Worm (Caenorhabditis elegans) whole organism, midembryonic: ENCODE measurements around the gene aly-1.

Experiments used
- T22C8.4 ChIP-seq: fragments of 200-800 bp; sonication (Bioruptor generic); IDR thresholded peaks from 2 replicates; pipeline ENCODE4 v1.3.6; 2022; ENCODE audit warnings: missing genetic modification characterization, missing compliant biosample characterization
- cog-1 ChIP-seq: sonication (generic microtip); optimal IDR thresholded peaks from 2 replicates; lab custom pipeline; 2016; ENCODE audit warnings: missing genetic modification characterization, missing compliant biosample characterization
- flt-1 ChIP-seq: fragments of 200-800 bp; sonication (Bioruptor generic); IDR thresholded peaks from 2 replicates; pipeline ENCODE4 v1.3.6; 2022; ENCODE audit warnings: missing genetic modification characterization, missing compliant biosample characterization
- ztf-23 ChIP-seq: fragments of 200-800 bp; sonication (Bioruptor generic); IDR thresholded peaks from 2 replicates; pipeline ENCODE4 v1.3.6; 2022; ENCODE audit warnings: missing genetic modification reagents, missing genetic modification characterization, missing compliant biosample characterization
- ztf-29 ChIP-seq: fragments of 200-800 bp; sonication (Bioruptor generic); IDR thresholded peaks from 2 replicates; pipeline ENCODE4 v1.3.6; 2022; ENCODE audit warnings: missing genetic modification reagents, missing genetic modification characterization, missing compliant biosample characterization

DNA sequence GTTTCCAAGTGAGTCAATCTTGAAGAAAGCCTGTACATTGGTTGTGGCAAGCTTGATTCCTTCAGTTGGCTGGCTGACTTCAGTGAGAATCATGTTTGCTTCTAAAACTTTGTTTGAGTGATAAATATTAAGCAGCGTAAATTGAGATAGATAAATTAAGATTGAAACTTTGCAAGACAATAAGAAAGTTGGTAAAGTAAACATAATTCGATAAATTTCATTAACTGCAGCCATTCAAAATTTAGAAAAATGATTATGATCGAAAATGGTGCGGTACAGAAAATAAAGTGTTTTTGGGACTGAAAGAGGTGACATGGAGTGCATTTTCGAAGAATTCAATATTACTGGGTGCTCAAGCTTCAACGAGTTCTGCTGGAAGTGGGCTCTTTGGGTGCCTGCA lies 13.2 kb upstream of the aly-1 start, which contains the start of gene icln-1:
- TF ChIP-seq T22C8.4 (no peak), flt-1 (GFP tag; lab: Robert Waterston, UW) (no peak), ztf-29 (GFP tag; lab: Robert Waterston, UW) (no peak), cog-1 (no peak), ztf-23 (GFP tag; lab: Robert Waterston, UW) (no peak)
